Worm (Caenorhabditis elegans): ENCODE data around the gene bir-1.

bir-1 gene

ce11 chrV:11624954-11625353 lies 19.3 kb upstream of the bir-1 start:
- no peak for TF ChIP-seq ets-7 (tag; optimal IDR thresholded peaks at IDR 0.05)
- TF ChIP-seq ama-1 (optimal IDR thresholded peaks at IDR 0.05) = no peak
- TF ChIP-seq tbx-11 (GFP tag; IDR thresholded peaks at IDR 0.05) = no peak
- TF ChIP-seq scrt-1 (GFP tag; IDR thresholded peaks at IDR 0.05) = no peak
- no peak for TF ChIP-seq sea-1 (GFP tag; conservative IDR thresholded peaks at IDR 0.05)
- TF ChIP-seq aly-1 (tag; optimal IDR thresholded peaks at IDR 0.05) = no peak
- no peak for TF ChIP-seq ceh-13 (GFP tag; optimal IDR thresholded peaks at IDR 0.05)
- no peak for TF ChIP-seq flt-1 (GFP tag; IDR thresholded peaks at IDR 0.05)
- TF ChIP-seq B0310.2 (tag; optimal IDR thresholded peaks at IDR 0.05) = no peak
- TF ChIP-seq tbx-37 (GFP tag; conservative IDR thresholded peaks at IDR 0.05) = no peak
- no peak for TF ChIP-seq ceh-36 (tag; optimal IDR thresholded peaks at IDR 0.05)
- TF ChIP-seq hmg-4 (GFP tag; optimal IDR thresholded peaks at IDR 0.05) = no peak
- TF ChIP-seq hnd-1 (tag; optimal IDR thresholded peaks at IDR 0.05) = no peak
- no peak for TF ChIP-seq tra-4 (tag; optimal IDR thresholded peaks at IDR 0.05)
- no peak for TF ChIP-seq hmbx-1 (tag; optimal IDR thresholded peaks at IDR 0.05)
- no peak for TF ChIP-seq F13C5.2 (tag; optimal IDR thresholded peaks at IDR 0.05)
- TF ChIP-seq pes-1 (GFP tag; IDR thresholded peaks at IDR 0.05) = no peak

ce11 chrV:11627837-11628236 lies 16.4 kb upstream of the bir-1 start:
- TF ChIP-seq flt-1 (GFP tag; IDR thresholded peaks at IDR 0.05) (no peak), ceh-13 (GFP tag; optimal IDR thresholded peaks at IDR 0.05) (no peak), scrt-1 (GFP tag; IDR thresholded peaks at IDR 0.05) (no peak), ets-7 (tag; optimal IDR thresholded peaks at IDR 0.05) (no peak), F13C5.2 (tag; optimal IDR thresholded peaks at IDR 0.05) (no peak), tbx-37 (GFP tag; conservative IDR thresholded peaks at IDR 0.05) (no peak)

- no peak for TF ChIP-seq F13C5.2 (tag; optimal IDR thresholded peaks at IDR 0.05)
- TF ChIP-seq ceh-13 (GFP tag; optimal IDR thresholded peaks at IDR 0.05) = no peak
- no peak for TF ChIP-seq flt-1 (GFP tag; IDR thresholded peaks at IDR 0.05)
- TF ChIP-seq scrt-1 (GFP tag; IDR thresholded peaks at IDR 0.05) = no peak
- TF ChIP-seq tbx-11 (GFP tag; IDR thresholded peaks at IDR 0.05) = no peak
Observed at ce11 chrV:11629222-11630026, 14.9 kb upstream of the bir-1 start, which contains the start of gene F35B12.10. F35B12.10 (minus strand) TSS chrV:11629272.

ce11 chrV:11631128-11631527 lies 13.1 kb upstream of the bir-1 start:
- TF ChIP-seq ceh-36 (tag; optimal IDR thresholded peaks at IDR 0.05) (no peak), ceh-13 (GFP tag; optimal IDR thresholded peaks at IDR 0.05) (no peak), tbx-37 (GFP tag; conservative IDR thresholded peaks at IDR 0.05) (no peak), ama-1 (optimal IDR thresholded peaks at IDR 0.05) (no peak), ets-7 (tag; optimal IDR thresholded peaks at IDR 0.05) (no peak), scrt-1 (GFP tag; IDR thresholded peaks at IDR 0.05) (no peak), hmbx-1 (tag; optimal IDR thresholded peaks at IDR 0.05) (no peak), B0310.2 (tag; optimal IDR thresholded peaks at IDR 0.05) (no peak), flt-1 (GFP tag; IDR thresholded peaks at IDR 0.05) (no peak)

ce11 chrV:11635587-11635986 lies 8.7 kb upstream of the bir-1 start:
- TF ChIP-seq F13C5.2 (tag; optimal IDR thresholded peaks at IDR 0.05) = no peak
- no peak for TF ChIP-seq B0310.2 (tag; optimal IDR thresholded peaks at IDR 0.05)
- no peak for TF ChIP-seq ets-7 (tag; optimal IDR thresholded peaks at IDR 0.05)
- no peak for TF ChIP-seq pes-1 (GFP tag; IDR thresholded peaks at IDR 0.05)
- no peak for TF ChIP-seq sea-1 (GFP tag; conservative IDR thresholded peaks at IDR 0.05)
- TF ChIP-seq ceh-13 (GFP tag; optimal IDR thresholded peaks at IDR 0.05) = no peak
- TF ChIP-seq tbx-37 (GFP tag; conservative IDR thresholded peaks at IDR 0.05) = no peak
- TF ChIP-seq ama-1 (optimal IDR thresholded peaks at IDR 0.05) = no peak
- TF ChIP-seq tra-4 (tag; optimal IDR thresholded peaks at IDR 0.05) = no peak
- TF ChIP-seq scrt-1 (GFP tag; IDR thresholded peaks at IDR 0.05) = no peak
- no peak for TF ChIP-seq flt-1 (GFP tag; IDR thresholded peaks at IDR 0.05)
- no peak for TF ChIP-seq hmg-4 (GFP tag; optimal IDR thresholded peaks at IDR 0.05)

ce11 chrV:11637191-11637590 lies 7.1 kb upstream of the bir-1 start, which contains the start of gene sipa-1:
sipa-1 (minus strand) TSS chrV:11637291.
- TF ChIP-seq ama-1 (optimal IDR thresholded peaks at IDR 0.05) (no peak), tbx-11 (GFP tag; IDR thresholded peaks at IDR 0.05) (no peak), ceh-13 (GFP tag; optimal IDR thresholded peaks at IDR 0.05) (no peak), B0310.2 (tag; optimal IDR thresholded peaks at IDR 0.05) (no peak), sea-1 (GFP tag; conservative IDR thresholded peaks at IDR 0.05) (no peak), scrt-1 (GFP tag; IDR thresholded peaks at IDR 0.05) (no peak), pes-1 (GFP tag; IDR thresholded peaks at IDR 0.05) (no peak), F13C5.2 (tag; optimal IDR thresholded peaks at IDR 0.05) (no peak), tra-4 (tag; optimal IDR thresholded peaks at IDR 0.05) (no peak), hmg-4 (GFP tag; optimal IDR thresholded peaks at IDR 0.05) (no peak), ceh-36 (tag; optimal IDR thresholded peaks at IDR 0.05) (no peak), flt-1 (GFP tag; IDR thresholded peaks at IDR 0.05) (no peak), hnd-1 (tag; optimal IDR thresholded peaks at IDR 0.05) (no peak)

ce11 chrV:11638634-11639117 lies 5.6 kb upstream of the bir-1 start:
- TF ChIP-seq ceh-36 (tag; optimal IDR thresholded peaks at IDR 0.05) (peak; percentile 15), ama-1 (optimal IDR thresholded peaks at IDR 0.05) (no peak)

- TF ChIP-seq hmg-4 (GFP tag; optimal IDR thresholded peaks at IDR 0.05) (no peak), flt-1 (GFP tag; IDR thresholded peaks at IDR 0.05) (no peak), pes-1 (GFP tag; IDR thresholded peaks at IDR 0.05) (no peak), aly-1 (tag; optimal IDR thresholded peaks at IDR 0.05) (no peak)
Observed at ce11 chrV:11641298-11641787, 2.9 kb upstream of the bir-1 start.
